Worm (Caenorhabditis elegans) whole organism, young adult: ENCODE results near the gene lmtr-2.
A peak's percentile ranks its signal among the peaks of the same experiment; 100 is the strongest.

ENCODE experiments used
- B0035.1 ChIP-seq: sonication (generic microtip); optimal IDR thresholded peaks from 2 replicates; lab custom pipeline; 2016; ENCODE audit warnings: missing genetic modification characterization, mild to moderate bottlenecking, missing compliant biosample characterization, missing genotype, missing genetic modification reagents
- F10E7.11 ChIP-seq: sonication (generic microtip); optimal IDR thresholded peaks from 2 replicates; lab custom pipeline; 2017; ENCODE audit warnings: mild to moderate bottlenecking, missing genetic modification characterization, moderate library complexity, missing compliant biosample characterization
- F52B5.7 ChIP-seq: sonication (generic microtip); optimal IDR thresholded peaks from 2 replicates; lab custom pipeline; 2016; ENCODE audit warnings: mild to moderate bottlenecking, missing genetic modification characterization, missing compliant biosample characterization
- F55B11.4 ChIP-seq: sonication (generic microtip); optimal IDR thresholded peaks from 2 replicates; lab custom pipeline; 2016; ENCODE audit warnings: missing compliant biosample characterization, missing genetic modification characterization, borderline replicate concordance; ENCODE audit not compliant: insufficient read depth
- F57C9.4 ChIP-seq: sonication (generic microtip); optimal IDR thresholded peaks from 2 replicates; lab custom pipeline; 2017; ENCODE audit warnings: mild to moderate bottlenecking, missing genetic modification characterization, missing compliant biosample characterization
- Y67H2A.10 ChIP-seq: fragments of 200-800 bp; sonication (Bioruptor generic); conservative IDR thresholded peaks from 2 replicates; pipeline ENCODE4 v1.3.6; 2022; ENCODE audit warnings: missing genetic modification reagents, missing genetic modification characterization, missing compliant biosample characterization
- atf-7 ChIP-seq: sonication (generic microtip); optimal IDR thresholded peaks from 2 replicates; lab custom pipeline; 2017; ENCODE audit warnings: mild to moderate bottlenecking, missing genetic modification characterization, missing compliant biosample characterization
- athp-1 ChIP-seq: sonication (generic microtip); optimal IDR thresholded peaks from 2 replicates; lab custom pipeline; 2017; ENCODE audit warnings: mild to moderate bottlenecking, missing genetic modification characterization, missing compliant biosample characterization
- attf-3 ChIP-seq: fragments of 200-800 bp; sonication (Bioruptor generic); conservative IDR thresholded peaks from 2 replicates; pipeline ENCODE4 v1.3.6; 2022; ENCODE audit warnings: missing genetic modification reagents, missing genetic modification characterization, missing compliant biosample characterization
- bed-2 ChIP-seq: fragments of 200-800 bp; sonication (Bioruptor generic); IDR thresholded peaks from 2 replicates; pipeline ENCODE4 v1.3.6; 2022; ENCODE audit warnings: missing genetic modification reagents, missing genetic modification characterization, missing compliant biosample characterization
- ceh-40 ChIP-seq: fragments of 200-800 bp; sonication (Bioruptor generic); IDR thresholded peaks from 2 replicates; pipeline ENCODE4 v1.3.6; 2022; ENCODE audit warnings: missing genetic modification characterization, missing compliant biosample characterization
- ceh-79 ChIP-seq: sonication (generic microtip); optimal IDR thresholded peaks from 2 replicates; lab custom pipeline; 2017; ENCODE audit warnings: mild to moderate bottlenecking, missing genetic modification characterization, missing compliant biosample characterization
- die-1 ChIP-seq: sonication (generic microtip); optimal IDR thresholded peaks from 2 replicates; lab custom pipeline; 2016; ENCODE audit warnings: missing genotype, mild to moderate bottlenecking, missing genetic modification characterization, missing compliant biosample characterization
- egl-18 ChIP-seq: fragments of 200-800 bp; sonication (Bioruptor generic); IDR thresholded peaks from 2 replicates; pipeline ENCODE4 v1.3.6; 2022; ENCODE audit warnings: missing genetic modification reagents, missing genetic modification characterization, missing compliant biosample characterization
- egrh-3 ChIP-seq: fragments of 200-800 bp; sonication (Bioruptor generic); IDR thresholded peaks from 2 replicates; pipeline ENCODE4 v1.3.6; 2022; ENCODE audit warnings: missing genetic modification reagents, missing genetic modification characterization, missing compliant biosample characterization
- ekl-4 ChIP-seq: fragments of 200-800 bp; sonication (Bioruptor generic); IDR thresholded peaks from 2 replicates; pipeline ENCODE4 v1.3.6; 2022; ENCODE audit warnings: missing genetic modification reagents, missing genetic modification characterization, missing compliant biosample characterization
- him-1 ChIP-seq: sonication (generic microtip); optimal IDR thresholded peaks from 2 replicates; lab custom pipeline; 2016; ENCODE audit warnings: missing genotype, missing genetic modification reagents, missing genetic modification characterization, missing compliant biosample characterization
- lag-1 ChIP-seq: fragments of 200-800 bp; sonication (Bioruptor generic); IDR thresholded peaks from 2 replicates; pipeline ENCODE4 v1.3.6; 2022; ENCODE audit warnings: missing genetic modification reagents, missing genetic modification characterization, missing compliant biosample characterization
- let-526 ChIP-seq: fragments of 200-800 bp; sonication (Bioruptor generic); IDR thresholded peaks from 2 replicates; pipeline ENCODE4 v1.3.6; 2022; ENCODE audit warnings: missing genetic modification reagents, missing genetic modification characterization, missing compliant biosample characterization
- lin-40 ChIP-seq: sonication (generic microtip); optimal IDR thresholded peaks from 2 replicates; lab custom pipeline; 2016; ENCODE audit warnings: missing genetic modification characterization, mild to moderate bottlenecking, missing compliant biosample characterization, missing genotype, missing genetic modification reagents
- lin-54 ChIP-seq: fragments of 200-800 bp; sonication (Bioruptor generic); optimal IDR thresholded peaks from 2 replicates; lab custom pipeline; 2018; ENCODE audit warnings: mild to moderate bottlenecking, missing genetic modification characterization, missing compliant biosample characterization
- nhr-179 ChIP-seq: sonication (generic microtip); optimal IDR thresholded peaks from 2 replicates; lab custom pipeline; 2016; ENCODE audit warnings: mild to moderate bottlenecking, missing genetic modification characterization, missing compliant biosample characterization
- nhr-80 ChIP-seq: sonication (generic microtip); optimal IDR thresholded peaks from 2 replicates; lab custom pipeline; 2016; ENCODE audit warnings: missing genetic modification characterization, missing compliant biosample characterization
- pha-4 ChIP-seq: fragments of 150-350 bp; sonication (generic microtip); optimal IDR thresholded peaks from 2 replicates; lab custom pipeline; 2014; ENCODE audit warnings: missing biosample characterization, missing genetic modification reagents, missing genetic modification characterization
- sdz-38 ChIP-seq: sonication (generic microtip); optimal IDR thresholded peaks from 2 replicates; lab custom pipeline; 2016; ENCODE audit warnings: missing genotype, missing genetic modification characterization, missing compliant biosample characterization
- sea-2 ChIP-seq: fragments of 200-800 bp; sonication (Bioruptor generic); IDR thresholded peaks from 2 replicates; pipeline ENCODE4 v1.3.6; 2022; ENCODE audit warnings: missing genetic modification characterization, missing compliant biosample characterization
- tbp1 ChIP-seq: fragments of 200-800 bp; sonication (Bioruptor generic); optimal IDR thresholded peaks from 2 replicates; lab custom pipeline; 2018; ENCODE audit warnings: mild to moderate bottlenecking, missing genetic modification characterization, missing compliant biosample characterization
- tbx-9 ChIP-seq: sonication (generic microtip); optimal IDR thresholded peaks from 2 replicates; lab custom pipeline; 2016; ENCODE audit warnings: borderline replicate concordance, missing genetic modification characterization, inconsistent platforms, missing compliant biosample characterization
- unc-130 ChIP-seq: sonication (generic microtip); optimal IDR thresholded peaks from 2 replicates; lab custom pipeline; 2016; ENCODE audit warnings: missing genetic modification reagents, missing genetic modification characterization, missing compliant biosample characterization
- xnd-1 ChIP-seq: sonication (generic microtip); optimal IDR thresholded peaks from 2 replicates; lab custom pipeline; 2016; ENCODE audit warnings: missing genotype, missing genetic modification reagents, missing genetic modification characterization, missing compliant biosample characterization
- zfh-2 ChIP-seq: fragments of 200-800 bp; sonication (Bioruptor generic); conservative IDR thresholded peaks from 2 replicates; pipeline ENCODE4 v1.3.6; 2022; ENCODE audit warnings: missing genetic modification reagents, missing genetic modification characterization, missing compliant biosample characterization
- ztf-22 ChIP-seq: fragments of 200-800 bp; sonication (Bioruptor generic); optimal IDR thresholded peaks from 2 replicates; lab custom pipeline; 2018; ENCODE audit warnings: mild to moderate bottlenecking, missing genetic modification characterization, moderate library complexity, missing compliant biosample characterization
- ztf-26 ChIP-seq: sonication (generic microtip); optimal IDR thresholded peaks from 2 replicates; lab custom pipeline; 2017; ENCODE audit warnings: missing genetic modification characterization, missing compliant biosample characterization
- ztf-28 ChIP-seq: fragments of 200-800 bp; sonication (Bioruptor generic); IDR thresholded peaks from 2 replicates; pipeline ENCODE4 v1.3.6; 2022; ENCODE audit warnings: missing genetic modification reagents, missing genetic modification characterization, missing compliant biosample characterization
- ztf-3 ChIP-seq: fragments of 200-800 bp; sonication (Bioruptor generic); optimal IDR thresholded peaks from 2 replicates; lab custom pipeline; 2018; ENCODE audit warnings: mild to moderate bottlenecking, missing genetic modification characterization, missing compliant biosample characterization
- ztf-6 ChIP-seq: fragments of 200-800 bp; sonication (Bioruptor generic); IDR thresholded peaks from 2 replicates; pipeline ENCODE4 v1.3.6; 2022; ENCODE audit warnings: missing genetic modification reagents, missing genetic modification characterization, missing compliant biosample characterization

Gene lmtr-2

DNA sequence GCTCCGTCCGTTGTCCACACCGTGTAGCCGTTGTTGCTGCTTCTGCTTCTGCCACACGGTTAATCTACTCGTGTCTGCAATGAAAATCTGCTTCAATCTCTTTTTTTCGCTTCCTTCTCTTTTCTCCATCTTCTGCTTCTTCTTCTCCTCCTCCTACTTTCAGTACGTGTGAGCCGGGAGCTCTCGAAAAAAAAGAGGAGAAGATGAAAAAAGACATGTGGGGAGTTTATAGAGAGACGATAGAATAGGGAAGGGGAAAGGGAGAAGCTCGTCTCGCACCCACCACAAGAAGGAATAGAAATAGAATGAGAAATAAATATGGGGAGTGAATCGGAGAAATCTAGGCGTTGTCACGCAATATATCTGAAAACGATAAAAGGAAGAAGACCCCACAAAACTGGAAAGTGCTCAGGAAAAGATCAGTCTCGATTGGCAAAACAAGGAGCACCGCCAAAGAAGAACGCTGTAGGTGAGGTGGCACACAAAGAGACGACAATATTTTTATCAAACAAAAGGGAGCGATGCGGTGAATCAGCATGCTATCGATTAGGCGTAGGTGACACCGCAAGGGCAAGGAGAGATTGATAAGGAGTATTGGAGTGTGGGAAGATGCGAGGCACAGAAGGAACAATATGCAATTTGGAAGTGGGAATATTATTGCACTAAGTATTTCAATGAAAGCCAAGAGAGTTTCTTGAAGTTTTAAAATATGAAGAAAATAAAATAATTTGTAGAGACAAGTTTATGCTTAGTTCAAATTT, 33.0 kb downstream of the lmtr-2 start, which contains the start of gene let-413:
let-413 (minus strand) TSS at position 76 of the 761 bp plus-strand sequence.
- no peak for TF ChIP-seq bed-2 (GFP tag; lab: Robert Waterston, UW)
- peak; percentile 15 for TF ChIP-seq zfh-2 (GFP tag; lab: Robert Waterston, UW)
- peak; percentile 70 for TF ChIP-seq nhr-80 (tag; lab: Kevin White, UChicago)

DNA sequence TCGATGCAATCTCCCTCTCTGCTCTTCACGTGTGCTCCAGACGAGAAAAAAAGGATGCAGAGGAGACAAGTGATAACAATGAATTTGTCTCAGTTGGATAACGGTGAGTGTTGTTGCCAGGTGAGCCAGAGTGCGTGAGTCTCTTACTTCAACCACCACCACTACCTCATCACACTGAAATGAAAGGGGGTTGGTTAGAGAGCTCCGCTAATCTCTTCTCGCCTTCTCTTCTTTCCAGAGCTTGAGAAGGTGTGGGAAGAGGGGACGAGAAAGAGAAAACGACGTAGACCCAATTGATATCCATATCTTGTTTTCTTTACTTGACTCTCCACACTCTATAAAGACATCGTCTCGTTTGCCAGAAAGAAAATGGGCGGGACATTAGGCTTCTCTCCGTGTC, 39.5 kb downstream of the lmtr-2 start:
- TF ChIP-seq atf-7 (tag; lab: Kevin White, UChicago), result no peak
- TF ChIP-seq attf-3, result no peak
- TF ChIP-seq ztf-3 (GFP tag; lab: Kevin White, UChicago), result no peak
- no peak for TF ChIP-seq ceh-40 (GFP tag; lab: Robert Waterston, UW)
- TF ChIP-seq Y67H2A.10 (GFP tag; lab: Robert Waterston, UW), result no peak
- TF ChIP-seq ceh-79, result no peak
- TF ChIP-seq ztf-28 (GFP tag; lab: Robert Waterston, UW), result no peak
- no peak for TF ChIP-seq ztf-6 (GFP tag; lab: Robert Waterston, UW)
- TF ChIP-seq lin-54 (GFP tag; lab: Kevin White, UChicago), result no peak
- no peak for TF ChIP-seq ekl-4 (GFP tag; lab: Robert Waterston, UW)
- no peak for TF ChIP-seq him-1 (tag; lab: Kevin White, UChicago)
- no peak for TF ChIP-seq let-526 (GFP tag; lab: Robert Waterston, UW)
- TF ChIP-seq athp-1 (tag; lab: Kevin White, UChicago), result no peak
- no peak for TF ChIP-seq sdz-38 (tag; lab: Kevin White, UChicago)
- TF ChIP-seq tbx-9, result no peak
- TF ChIP-seq F57C9.4 (tag; lab: Kevin White, UChicago), result no peak
- no peak for TF ChIP-seq tbp1 (GFP tag; lab: Kevin White, UChicago)
- TF ChIP-seq F55B11.4 (tag; lab: Kevin White, UChicago), result no peak
- no peak for TF ChIP-seq pha-4 (tag; lab: Kevin White, UChicago)

DNA sequence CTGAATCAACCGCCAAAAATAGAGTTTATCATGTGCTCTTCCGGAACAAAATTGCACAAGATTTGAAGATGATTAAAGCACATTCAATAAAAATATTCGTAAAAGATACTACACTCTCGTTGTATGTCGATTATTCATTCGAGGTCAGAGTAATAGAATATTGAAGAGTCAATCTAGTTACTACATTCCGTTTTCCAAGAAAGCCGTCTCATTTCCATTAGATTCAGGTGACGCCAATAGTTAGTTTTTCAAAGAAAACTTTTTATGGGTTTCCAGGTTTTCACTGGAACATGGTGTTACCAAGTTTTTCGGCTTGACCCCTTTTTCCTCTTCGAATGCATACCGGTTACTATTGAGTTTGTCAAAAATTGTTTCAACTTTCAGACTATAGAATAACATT, 40.4 kb downstream of the lmtr-2 start:
- TF ChIP-seq ztf-28 (GFP tag; lab: Robert Waterston, UW), result no peak
- no peak for TF ChIP-seq lin-40 (tag; lab: Kevin White, UChicago)
- TF ChIP-seq, all 124 proteins: peak for 0

DNA sequence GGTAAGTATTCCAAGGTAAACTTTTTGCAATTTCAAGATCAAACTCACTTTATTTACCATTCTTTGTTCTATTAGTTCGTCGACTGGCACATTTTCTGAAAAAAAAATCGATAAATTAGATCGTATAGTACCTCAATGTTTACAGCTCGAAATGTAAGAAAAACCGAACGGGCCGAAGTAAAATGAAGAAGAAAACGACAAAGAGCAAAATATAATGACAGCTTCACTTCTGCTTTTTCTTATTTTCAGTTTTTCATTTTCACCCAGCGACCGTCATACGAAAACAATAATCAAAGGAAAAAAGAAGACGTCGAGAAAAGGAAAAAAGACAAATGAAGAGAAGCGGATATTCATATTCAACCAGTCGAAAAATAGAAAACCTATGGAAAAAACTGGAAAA, 41.8 kb downstream of the lmtr-2 start, which contains the start of gene che-7:
che-7 (minus strand) TSS at position 101 of the 400 bp plus-strand sequence.
- TF ChIP-seq egl-18 (GFP tag; lab: Robert Waterston, UW), result no peak
- TF ChIP-seq F55B11.4 (tag; lab: Kevin White, UChicago), result no peak
- no peak for TF ChIP-seq F52B5.7 (tag; lab: Kevin White, UChicago)
- no peak for TF ChIP-seq sea-2
- no peak for TF ChIP-seq lin-40 (tag; lab: Kevin White, UChicago)

DNA sequence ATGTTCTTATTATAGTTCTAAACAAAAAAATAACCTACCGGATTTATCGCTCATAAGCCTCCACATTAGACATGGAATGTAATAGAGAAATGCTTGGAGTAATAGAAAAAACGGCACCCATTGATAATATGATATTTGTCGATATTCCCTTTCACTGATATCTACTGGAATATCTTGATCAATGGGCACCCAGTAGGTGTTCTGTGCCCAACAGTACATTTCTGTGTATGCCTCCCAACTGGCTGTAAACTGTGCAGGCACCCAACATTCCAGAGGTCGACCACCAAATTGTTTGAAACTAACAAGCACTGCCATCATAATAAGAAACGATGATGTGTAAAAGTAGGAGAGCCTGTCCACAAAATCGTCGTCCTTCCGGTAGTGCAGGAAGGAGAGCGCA, 46.5 kb downstream of the lmtr-2 start:
- no peak for TF ChIP-seq xnd-1
- TF ChIP-seq die-1 (tag; lab: Kevin White, UChicago), result no peak
- TF ChIP-seq B0035.1 (tag; lab: Kevin White, UChicago), result no peak
- TF ChIP-seq zfh-2 (GFP tag; lab: Robert Waterston, UW), result no peak
- TF ChIP-seq F10E7.11 (tag; lab: Kevin White, UChicago), result no peak
- TF ChIP-seq let-526 (GFP tag; lab: Robert Waterston, UW), result no peak
- TF ChIP-seq ztf-26, result no peak
- TF ChIP-seq F57C9.4 (tag; lab: Kevin White, UChicago), result no peak
- no peak for TF ChIP-seq egrh-3
- no peak for TF ChIP-seq ztf-22 (GFP tag; lab: Kevin White, UChicago)
- no peak for TF ChIP-seq lag-1
- no peak for TF ChIP-seq nhr-179 (tag; lab: Kevin White, UChicago)
- TF ChIP-seq unc-130 (GFP tag; lab: Kevin White, UChicago), result no peak
